Fruit fly (Drosophila melanogaster): ENCODE data around the gene Top2.

Top2 gene

dm6 chr2L:19452535-19453317 is 564 bp downstream of the Top2 start:
- no peak for TF ChIP-seq CG8281 (tag; optimal IDR thresholded peaks at IDR 0.05)
- TF ChIP-seq run (tag; optimal IDR thresholded peaks at IDR 0.05), result no peak
- no peak for TF ChIP-seq NFAT (GFP tag; IDR thresholded peaks at IDR 0.05)
- 0 out of 2 replicates have a peak, but pooled peaks have one; percentile 2 for TF ChIP-seq CG1024 (GFP tag; IDR thresholded peaks at IDR 0.05)
- peak; percentile 16 for TF ChIP-seq CG12391 (tag; optimal IDR thresholded peaks at IDR 0.05)
- TF ChIP-seq sqz (GFP tag; optimal IDR thresholded peaks at IDR 0.05), result peak; percentile 80
- no peak for TF ChIP-seq pros (GFP tag; optimal IDR thresholded peaks at IDR 0.05)
- no peak for TF ChIP-seq Hmx (GFP tag; optimal IDR thresholded peaks at IDR 0.05)
- 0 out of 2 replicates have a peak, but pooled peaks have one; percentile 42 for TF ChIP-seq CG14014 (GFP tag; IDR thresholded peaks at IDR 0.05)
- no peak for TF ChIP-seq BtbVII (GFP tag; optimal IDR thresholded peaks at IDR 0.05)
- TF ChIP-seq Neu2 (GFP tag; optimal IDR thresholded peaks at IDR 0.05; ENCODE audit: borderline replicate concordance), result no peak
- TF ChIP-seq Atf3 (GFP tag; optimal IDR thresholded peaks at IDR 0.05), result no peak
- TF ChIP-seq Hr78 (GFP tag; optimal IDR thresholded peaks at IDR 0.05), result no peak
- TF ChIP-seq Atf6 (GFP tag; IDR thresholded peaks at IDR 0.05), result peak; percentile 49; the same call in 1 of the 2 replicates
- no peak for TF ChIP-seq CG43689 (GFP tag; IDR thresholded peaks at IDR 0.05)
- no peak for TF ChIP-seq CG9876 (GFP tag; optimal IDR thresholded peaks at IDR 0.05)
- TF ChIP-seq insv (GFP tag; optimal IDR thresholded peaks at IDR 0.05), result no peak
- TF ChIP-seq repo (GFP tag; optimal IDR thresholded peaks at IDR 0.05), result no peak
- peak; percentile 45; the same call in 1 of the 2 replicates for TF ChIP-seq ranshi (GFP tag; IDR thresholded peaks at IDR 0.05)
- 0 out of 2 replicates have a peak, but pooled peaks have one; percentile 13 for TF ChIP-seq Ada2b (GFP tag; IDR thresholded peaks at IDR 0.05)
- TF ChIP-seq lbe (GFP tag; optimal IDR thresholded peaks at IDR 0.05), result no peak
- TF ChIP-seq CG6254 (GFP tag; optimal IDR thresholded peaks at IDR 0.05), result no peak
- TF ChIP-seq CG17385 (GFP tag; optimal IDR thresholded peaks at IDR 0.05), result no peak
- no peak for TF ChIP-seq CG11560 (tag; IDR thresholded peaks at IDR 0.05)
- no peak for TF ChIP-seq CG2712 (tag; optimal IDR thresholded peaks at IDR 0.05)
- TF ChIP-seq fd64A (GFP tag; optimal IDR thresholded peaks at IDR 0.05), result no peak
- no peak for TF ChIP-seq Spps (tag; optimal IDR thresholded peaks at IDR 0.05)
- no peak for TF ChIP-seq BEAF-32 (GFP tag; optimal IDR thresholded peaks at IDR 0.05)
- no peak for TF ChIP-seq klu (GFP tag; IDR thresholded peaks at IDR 0.05)
- no peak for TF ChIP-seq tap (tag; optimal IDR thresholded peaks at IDR 0.05)
- no peak for TF ChIP-seq CG9215 (GFP tag; IDR thresholded peaks at IDR 0.05)
- TF ChIP-seq Fer3 (tag; optimal IDR thresholded peaks at IDR 0.05), result no peak
- TF ChIP-seq CG3065 (GFP tag; optimal IDR thresholded peaks at IDR 0.05), result no peak
- TF ChIP-seq ATbp (GFP tag; optimal IDR thresholded peaks at IDR 0.05), result no peak
- no peak for TF ChIP-seq Gsc (GFP tag; IDR thresholded peaks at IDR 0.05)
- TF ChIP-seq CG15011 (GFP tag; optimal IDR thresholded peaks at IDR 0.05), result no peak
- TF ChIP-seq so (GFP tag; IDR thresholded peaks at IDR 0.05), result no peak
- no peak for TF ChIP-seq Sox100B (GFP tag; optimal IDR thresholded peaks at IDR 0.05)
- TF ChIP-seq bbx (GFP tag; IDR thresholded peaks at IDR 0.05; ENCODE audit: partially characterized antibody), result peak; percentile 45; the same call in 1 of the 2 replicates
- peak; percentile 23 for TF ChIP-seq Meics (GFP tag; optimal IDR thresholded peaks at IDR 0.05)
- TF ChIP-seq D (optimal IDR thresholded peaks at IDR 0.05), result no peak
- no peak for TF ChIP-seq D (GFP tag; optimal IDR thresholded peaks at IDR 0.05)
- TF ChIP-seq CG13296 (GFP tag; optimal IDR thresholded peaks at IDR 0.05), result peak; percentile 2
- no peak for TF ChIP-seq nmo (GFP tag; optimal IDR thresholded peaks at IDR 0.05)
- no peak for TF ChIP-seq CG5953 (GFP tag; IDR thresholded peaks at IDR 0.05)
- no peak for TF ChIP-seq Awh (GFP tag; IDR thresholded peaks at IDR 0.05)
- TF ChIP-seq seq (GFP tag; IDR thresholded peaks at IDR 0.05), result no peak
- TF ChIP-seq CG32772 (GFP tag; IDR thresholded peaks at IDR 0.05), result peak; percentile 36; the same call in 1 of the 2 replicates
- no peak for TF ChIP-seq ham (GFP tag; IDR thresholded peaks at IDR 0.05)
- TF ChIP-seq phol (tag; optimal IDR thresholded peaks at IDR 0.05), result peak; percentile 78

All from whole organism, embryonic.